Worm (Caenorhabditis elegans): ENCODE measurements around the gene str-129.

The str-129 gene

ce11 chrV:8058359-8058758 lies 33.9 kb downstream of the str-129 start, which contains the start of gene str-138:
TSS of gene str-138 (plus strand) at chrV:8058659.
- no peak for TF ChIP-seq attf-6 (GFP tag; IDR thresholded peaks at IDR 0.05)
- no peak for TF ChIP-seq B0019.2 (GFP tag; conservative IDR thresholded peaks at IDR 0.05)
- no peak for TF ChIP-seq sea-2 (GFP tag; IDR thresholded peaks at IDR 0.05)
- TF ChIP-seq hlh-26 (GFP tag; conservative IDR thresholded peaks at IDR 0.05), result no peak
- no peak for TF ChIP-seq egl-18 (GFP tag; IDR thresholded peaks at IDR 0.05)
- TF ChIP-seq Y56A3A.18 (GFP tag; IDR thresholded peaks at IDR 0.05), result no peak
- TF ChIP-seq ZK185.1 (tag; optimal IDR thresholded peaks at IDR 0.05; ENCODE audit: poor library complexity, severe bottlenecking), result no peak
- TF ChIP-seq ztf-6 (GFP tag; IDR thresholded peaks at IDR 0.05), result no peak
- TF ChIP-seq hmg-20 (GFP tag; IDR thresholded peaks at IDR 0.05), result no peak
- TF ChIP-seq athp-1 (tag; optimal IDR thresholded peaks at IDR 0.05), result no peak
- no peak for TF ChIP-seq Y95B8A.8 (GFP tag; IDR thresholded peaks at IDR 0.05)
- no peak for TF ChIP-seq ceh-79 (tag; optimal IDR thresholded peaks at IDR 0.05)
- no peak for TF ChIP-seq ceh-40 (GFP tag; IDR thresholded peaks at IDR 0.05)
- TF ChIP-seq lin-40 (tag; optimal IDR thresholded peaks at IDR 0.05), result no peak
- TF ChIP-seq hsf-1 (GFP tag; IDR thresholded peaks at IDR 0.05), result no peak
- no peak for TF ChIP-seq F22D6.2 (tag; optimal IDR thresholded peaks at IDR 0.05)
- no peak for TF ChIP-seq die-1 (tag; optimal IDR thresholded peaks at IDR 0.05)

- TF ChIP-seq D2030.7 (GFP tag; IDR thresholded peaks at IDR 0.05), result peak; percentile 61
- 0 out of 2 replicates have a peak, but pooled peaks have one; percentile 28 for TF ChIP-seq ceh-91 (GFP tag; IDR thresholded peaks at IDR 0.05)
- TF ChIP-seq hsf-1 (GFP tag; IDR thresholded peaks at IDR 0.05), result peak; percentile 85
- peak; percentile 84 for TF ChIP-seq ztf-18 (tag; optimal IDR thresholded peaks at IDR 0.05)
- 0 out of 2 replicates have a peak, but pooled peaks have one; percentile 22 for TF ChIP-seq nfyb-1 (GFP tag; IDR thresholded peaks at IDR 0.05)
- peak; percentile 89 for TF ChIP-seq madf-6 (GFP tag; IDR thresholded peaks at IDR 0.05)
- peak; percentile 79 for TF ChIP-seq madf-8 (GFP tag; conservative IDR thresholded peaks at IDR 0.05)
- TF ChIP-seq F39B2.1 (GFP tag; IDR thresholded peaks at IDR 0.05), result peak; percentile 69; the same call in 1 of the 2 replicates
- TF ChIP-seq xnd-1 (tag; optimal IDR thresholded peaks at IDR 0.05), result peak; percentile 48
- TF ChIP-seq madf-3 (GFP tag; IDR thresholded peaks at IDR 0.05), result peak; percentile 72; the same call in 1 of the 2 replicates
- TF ChIP-seq B0019.2 (GFP tag; conservative IDR thresholded peaks at IDR 0.05), result peak; percentile 20; the same call in 1 of the 2 replicates
Measured at ce11 chrV:8057771-8058170, 34.5 kb downstream of the str-129 start.

ce11 chrV:8055170-8055569 lies 37.1 kb downstream of the str-129 start:
- no peak for TF ChIP-seq snpc-1.3 (tag; optimal IDR thresholded peaks at IDR 0.05; ENCODE audit: insufficient read depth)
- no peak for TF ChIP-seq T07F8.4 (tag; optimal IDR thresholded peaks at IDR 0.05)
- no peak for TF ChIP-seq nfya-1 (tag; optimal IDR thresholded peaks at IDR 0.05; ENCODE audit: borderline replicate concordance, insufficient read depth)
- no peak for TF ChIP-seq madf-6 (GFP tag; IDR thresholded peaks at IDR 0.05)
- TF ChIP-seq Y67H2A.10 (GFP tag; conservative IDR thresholded peaks at IDR 0.05), result no peak
- no peak for TF ChIP-seq unc-130 (GFP tag; optimal IDR thresholded peaks at IDR 0.05)
- TF ChIP-seq egl-18 (GFP tag; IDR thresholded peaks at IDR 0.05), result no peak
- TF ChIP-seq F10E7.11 (tag; optimal IDR thresholded peaks at IDR 0.05), result no peak
- no peak for TF ChIP-seq ztf-26 (tag; optimal IDR thresholded peaks at IDR 0.05)
- no peak for TF ChIP-seq F37B4.10 (GFP tag; IDR thresholded peaks at IDR 0.05)

- TF ChIP-seq dox-1 (GFP tag; IDR thresholded peaks at IDR 0.05) (no peak), Y53F4B.3 (GFP tag; IDR thresholded peaks at IDR 0.05) (no peak), athp-1 (tag; optimal IDR thresholded peaks at IDR 0.05) (no peak), mel-28 (tag; optimal IDR thresholded peaks at IDR 0.05; ENCODE audit: borderline replicate concordance) (no peak), cebp-2 (GFP tag; IDR thresholded peaks at IDR 0.05) (no peak), let-526 (GFP tag; IDR thresholded peaks at IDR 0.05) (no peak), madf-3 (GFP tag; IDR thresholded peaks at IDR 0.05) (no peak), ceh-100 (GFP tag; IDR thresholded peaks at IDR 0.05) (no peak), attf-3 (GFP tag; conservative IDR thresholded peaks at IDR 0.05) (no peak), F22D6.2 (tag; optimal IDR thresholded peaks at IDR 0.05) (no peak), egl-18 (GFP tag; IDR thresholded peaks at IDR 0.05) (no peak), B0336.3 (GFP tag; IDR thresholded peaks at IDR 0.05) (no peak), chd-7 (tag; optimal IDR thresholded peaks at IDR 0.05) (no peak)
Measured at ce11 chrV:8054130-8054529, 38.2 kb downstream of the str-129 start, which contains the start of gene ZC513.2. TSS of gene ZC513.2 (plus strand) at chrV:8054430.

Measured in whole organism, young adult.